Fruit fly (Drosophila melanogaster): ENCODE measurements around the gene CG32700.

Gene CG32700

dm6 chrX:9583440-9584103, 32.9 kb upstream of the CG32700 start:
- peak; percentile 97 for TF ChIP-seq noc (tag; optimal IDR thresholded peaks at IDR 0.05)

dm6 chrX:9582659-9583317, 32.1 kb upstream of the CG32700 start:
- TF ChIP-seq noc (tag; optimal IDR thresholded peaks at IDR 0.05): peak; percentile 93

- TF ChIP-seq noc (tag; optimal IDR thresholded peaks at IDR 0.05): no peak
These were observed 31.2 kb upstream of the CG32700 start for dm6 chrX:9581869-9582268.

dm6 chrX:9580544-9580943, 29.9 kb upstream of the CG32700 start:
- no peak for TF ChIP-seq noc (tag; optimal IDR thresholded peaks at IDR 0.05)

- no peak for TF ChIP-seq noc (tag; optimal IDR thresholded peaks at IDR 0.05)
These were observed 29.4 kb upstream of the CG32700 start, which contains the start of gene LPCAT for dm6 chrX:9579918-9580521. Gene LPCAT (minus strand): TSS chrX:9579987.

dm6 chrX:9578696-9579509, 28.3 kb upstream of the CG32700 start:
- TF ChIP-seq noc (tag; optimal IDR thresholded peaks at IDR 0.05): peak; percentile 99

dm6 chrX:9578014-9578413, 27.4 kb upstream of the CG32700 start:
- no peak for TF ChIP-seq noc (tag; optimal IDR thresholded peaks at IDR 0.05)

dm6 chrX:9577338-9577644, 26.7 kb upstream of the CG32700 start:
- TF ChIP-seq noc (tag; optimal IDR thresholded peaks at IDR 0.05): no peak

dm6 chrX:9576504-9577337, 26.1 kb upstream of the CG32700 start:
- TF ChIP-seq noc (tag; optimal IDR thresholded peaks at IDR 0.05): no peak

dm6 chrX:9576147-9576503, 25.5 kb upstream of the CG32700 start, which contains the start of gene CG42395:
Gene CG42395 (minus strand): TSS chrX:9576247.
- no peak for TF ChIP-seq noc (tag; optimal IDR thresholded peaks at IDR 0.05)

- no peak for TF ChIP-seq noc (tag; optimal IDR thresholded peaks at IDR 0.05)
These were observed 20.6 kb upstream of the CG32700 start, which contains the start of gene Cubn for dm6 chrX:9571208-9571607. Gene Cubn (minus strand): TSS chrX:9571308.

- no peak for TF ChIP-seq noc (tag; optimal IDR thresholded peaks at IDR 0.05)
These were observed 5.8 kb upstream of the CG32700 start, which contains the start of gene CG15317 for dm6 chrX:9556397-9556796. Gene CG15317 (minus strand): TSS chrX:9556544.

dm6 chrX:9554346-9554808, 3.7 kb upstream of the CG32700 start, which contains the start of gene RpS28b:
Gene RpS28b (plus strand): TSS chrX:9554623.
- peak; percentile 66 for TF ChIP-seq noc (tag; optimal IDR thresholded peaks at IDR 0.05)

dm6 chrX:9553545-9554320, 3.1 kb upstream of the CG32700 start:
- peak; percentile 88 for TF ChIP-seq noc (tag; optimal IDR thresholded peaks at IDR 0.05)

All from whole organism, larva.